Worm (Caenorhabditis elegans) whole organism, late embryonic: ENCODE measurements around the gene dnpp-1.

ENCODE experiments used
- ama-1 ChIP-seq: fragments of 150-350 bp; optimal IDR thresholded peaks from 2 replicates; lab custom pipeline; 2014
- ceh-18 ChIP-seq: sonication (generic microtip); optimal IDR thresholded peaks from 2 replicates; lab custom pipeline; 2016; ENCODE audit warnings: missing genetic modification characterization, missing compliant biosample characterization
- ceh-19 ChIP-seq: fragments of 200-800 bp; sonication (Bioruptor generic); optimal IDR thresholded peaks from 2 replicates; lab custom pipeline; 2018; ENCODE audit warnings: mild to moderate bottlenecking, missing genetic modification characterization, missing compliant biosample characterization
- dmd-4 ChIP-seq: sonication (generic microtip); optimal IDR thresholded peaks from 2 replicates; lab custom pipeline; 2016; ENCODE audit warnings: borderline replicate concordance, missing genetic modification characterization, missing compliant biosample characterization
- hlh-15 ChIP-seq: sonication (generic microtip); optimal IDR thresholded peaks from 2 replicates; lab custom pipeline; 2016; ENCODE audit warnings: missing genetic modification characterization, missing compliant biosample characterization
- lin-11 ChIP-seq: fragments of 200-800 bp; sonication (Bioruptor generic); optimal IDR thresholded peaks from 2 replicates; lab custom pipeline; 2018; ENCODE audit warnings: mild to moderate bottlenecking, missing genetic modification characterization, missing compliant biosample characterization
- unc-86 ChIP-seq: sonication (generic microtip); optimal IDR thresholded peaks from 2 replicates; lab custom pipeline; 2016; ENCODE audit warnings: missing genetic modification characterization, missing compliant biosample characterization

- TF ChIP-seq unc-86 (tag; lab: Kevin White, UChicago) (no peak), ceh-18 (tag; lab: Kevin White, UChicago) (no peak), dmd-4 (tag; lab: Kevin White, UChicago) (no peak), ama-1 (lab: Kevin White, UChicago) (no peak), lin-11 (tag; lab: Kevin White, UChicago) (no peak), hlh-15 (tag; lab: Kevin White, UChicago) (no peak), ceh-19 (no peak)
These were observed 49.5 kb downstream of the dnpp-1 start for ce11 chrIII:5814098-5814497.
